Fruit fly (Drosophila melanogaster): ENCODE measurements around the gene CG17271.

Gene CG17271

DNA sequence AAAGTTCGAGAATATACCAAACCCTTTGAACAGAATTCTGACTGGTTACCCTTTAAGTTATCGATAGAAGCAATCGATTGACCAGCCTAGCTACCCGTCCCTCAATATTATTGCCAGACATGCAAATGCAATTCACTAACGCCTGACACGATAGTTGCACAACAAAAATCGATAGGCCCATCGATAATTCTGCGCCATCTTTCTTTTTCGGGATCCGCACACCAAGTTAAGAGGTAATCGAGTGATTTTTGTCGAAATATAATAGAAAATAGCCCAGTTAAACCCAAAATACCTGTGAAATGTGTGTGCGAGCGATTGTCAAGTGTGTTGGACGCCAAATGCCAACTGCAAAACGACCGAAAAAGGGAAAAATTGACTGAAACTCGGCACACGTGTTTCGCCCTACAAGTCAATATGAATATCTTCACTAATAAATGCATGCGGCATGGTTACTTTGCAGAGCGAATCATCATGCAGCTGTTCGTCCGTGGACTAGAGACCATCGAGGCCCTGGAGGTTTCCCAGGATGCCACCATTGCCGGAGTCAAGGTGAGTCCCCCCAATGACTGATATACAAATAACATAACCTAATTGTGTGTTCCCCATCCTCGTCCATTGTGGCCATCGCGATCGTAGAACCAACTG, 28.9 kb upstream of the CG17271 start, which contains the start of gene RpS30 (continued):
- TF ChIP-seq prd (optimal IDR thresholded peaks at IDR 0.05): no peak
- TF ChIP-seq prd (GFP tag; IDR thresholded peaks at IDR 0.05): 0 out of 3 replicates have a peak, but pooled peaks have one; percentile 8
- TF ChIP-seq cwo (GFP tag; optimal IDR thresholded peaks at IDR 0.05): no peak
- peak; percentile 47; the same call in 1 of the 2 replicates for TF ChIP-seq chm (GFP tag; IDR thresholded peaks at IDR 0.05)
- no peak for TF ChIP-seq shn (GFP tag; optimal IDR thresholded peaks at IDR 0.05)
- TF ChIP-seq CG34422 (GFP tag; IDR thresholded peaks at IDR 0.05): no peak
- no peak for TF ChIP-seq Bdp1 (GFP tag; optimal IDR thresholded peaks at IDR 0.05)
- TF ChIP-seq al (GFP tag; IDR thresholded peaks at IDR 0.05): no peak
- TF ChIP-seq Myb (GFP tag; optimal IDR thresholded peaks at IDR 0.05): peak; percentile 98
- peak; percentile 100 for TF ChIP-seq phol (tag; optimal IDR thresholded peaks at IDR 0.05)
- no peak for TF ChIP-seq Awh (GFP tag; IDR thresholded peaks at IDR 0.05)
- peak; percentile 36 for TF ChIP-seq Spps (tag; optimal IDR thresholded peaks at IDR 0.05)
- TF ChIP-seq CG2875 (GFP tag; optimal IDR thresholded peaks at IDR 0.05): peak; percentile 19
- TF ChIP-seq CG1647 (GFP tag; optimal IDR thresholded peaks at IDR 0.05): no peak
- TF ChIP-seq Atf3 (GFP tag; optimal IDR thresholded peaks at IDR 0.05): no peak
- TF ChIP-seq Ets65A (GFP tag): peak; percentile 93
- TF ChIP-seq Elba2 (GFP tag; optimal IDR thresholded peaks at IDR 0.05): no peak
- no peak for TF ChIP-seq CG18599 (GFP tag; optimal IDR thresholded peaks at IDR 0.05)
- TF ChIP-seq dimm (GFP tag; IDR thresholded peaks at IDR 0.05): no peak
- TF ChIP-seq Dref (GFP tag; IDR thresholded peaks at IDR 0.05): peak; percentile 100
- TF ChIP-seq sqz (GFP tag; optimal IDR thresholded peaks at IDR 0.05): no peak
- TF ChIP-seq CG16863 (GFP tag; optimal IDR thresholded peaks at IDR 0.05): no peak
- peak; percentile 66 for TF ChIP-seq Lhr (GFP tag; optimal IDR thresholded peaks at IDR 0.05)
- no peak for TF ChIP-seq zf30C (GFP tag; optimal IDR thresholded peaks at IDR 0.05)
- TF ChIP-seq Xbp1 (GFP tag; optimal IDR thresholded peaks at IDR 0.05): peak; percentile 49
- TF ChIP-seq CG12219 (GFP tag; optimal IDR thresholded peaks at IDR 0.05): no peak
- peak; percentile 69 for TF ChIP-seq CG12769 (tag; optimal IDR thresholded peaks at IDR 0.05)
- peak; percentile 77 for TF ChIP-seq vvl (GFP tag; IDR thresholded peaks at IDR 0.05)
- TF ChIP-seq ranshi (GFP tag; IDR thresholded peaks at IDR 0.05): peak; percentile 52; the same call in 1 of the 2 replicates
- no peak for TF ChIP-seq Camta (GFP tag; optimal IDR thresholded peaks at IDR 0.05)
- no peak for TF ChIP-seq Hand (GFP tag; optimal IDR thresholded peaks at IDR 0.05)
- TF ChIP-seq mirr (GFP tag; optimal IDR thresholded peaks at IDR 0.05): peak; percentile 38
- peak; percentile 55 for TF ChIP-seq CG15601 (tag; optimal IDR thresholded peaks at IDR 0.05)
- TF ChIP-seq kni (GFP tag; optimal IDR thresholded peaks at IDR 0.05): no peak
- peak; percentile 55 for TF ChIP-seq CG30020 (tag; optimal IDR thresholded peaks at IDR 0.05)
- TF ChIP-seq CG8924 (tag; optimal IDR thresholded peaks at IDR 0.05): peak; percentile 46
- TF ChIP-seq crp (GFP tag; optimal IDR thresholded peaks at IDR 0.05): peak in 1 of 2 experiments; percentile 16
- no peak for TF ChIP-seq CG7372 (GFP tag; IDR thresholded peaks at IDR 0.05)
- TF ChIP-seq CG17328 (GFP tag; IDR thresholded peaks at IDR 0.05): no peak
- TF ChIP-seq CG4282 (GFP tag; optimal IDR thresholded peaks at IDR 0.05): peak; percentile 17
- peak; percentile 46 for TF ChIP-seq Hsf (GFP tag; optimal IDR thresholded peaks at IDR 0.05)
- TF ChIP-seq CG4707 (GFP tag; optimal IDR thresholded peaks at IDR 0.05): no peak
- TF ChIP-seq grau (tag; optimal IDR thresholded peaks at IDR 0.05): peak; percentile 49
- peak; percentile 24 for TF ChIP-seq CG15269 (tag; optimal IDR thresholded peaks at IDR 0.05)
- peak; percentile 96 for TF ChIP-seq hb (GFP tag; IDR thresholded peaks at IDR 0.05; ENCODE audit: partially characterized antibody)
- no peak for TF ChIP-seq cad (GFP tag; optimal IDR thresholded peaks at IDR 0.05)
- no peak for TF ChIP-seq CG3407 (GFP tag; optimal IDR thresholded peaks at IDR 0.05)
- peak; percentile 91 for TF ChIP-seq dm (GFP tag; optimal IDR thresholded peaks at IDR 0.05)
- no peak for TF ChIP-seq CG10462 (GFP tag; optimal IDR thresholded peaks at IDR 0.05)
- peak; percentile 87 for TF ChIP-seq zen2 (GFP tag; IDR thresholded peaks at IDR 0.05; ENCODE audit: partially characterized antibody)
